Worm (Caenorhabditis elegans) whole organism, L3 larva: ENCODE measurements around the gene F53F4.16.

Source experiments
- fkh-10 ChIP-seq: sonication (generic microtip); optimal IDR thresholded peaks from 2 replicates; lab custom pipeline; 2017; ENCODE audit warnings: missing biosample characterization, missing genetic modification reagents, missing genetic modification characterization
- nhr-28 ChIP-seq: fragments of 150-350 bp; optimal IDR thresholded peaks from 2 replicates; lab custom pipeline; 2014; ENCODE audit warnings: missing biosample characterization, missing genetic modification characterization
- pha-4 ChIP-seq: fragments of 150-350 bp; optimal IDR thresholded peaks from 2 replicates; lab custom pipeline; 2014; ENCODE audit warnings: missing biosample characterization, missing genetic modification reagents, missing genetic modification characterization
- pqm-1 ChIP-seq: fragments of 150-350 bp; optimal IDR thresholded peaks from 2 replicates; lab custom pipeline; 2017; ENCODE audit warnings: missing biosample characterization, missing genetic modification characterization, inconsistent platforms
- ztf-4 ChIP-seq: fragments of 150-350 bp; optimal IDR thresholded peaks from 2 replicates; lab custom pipeline; 2014; ENCODE audit warnings: missing biosample characterization, missing genetic modification characterization

DNA sequence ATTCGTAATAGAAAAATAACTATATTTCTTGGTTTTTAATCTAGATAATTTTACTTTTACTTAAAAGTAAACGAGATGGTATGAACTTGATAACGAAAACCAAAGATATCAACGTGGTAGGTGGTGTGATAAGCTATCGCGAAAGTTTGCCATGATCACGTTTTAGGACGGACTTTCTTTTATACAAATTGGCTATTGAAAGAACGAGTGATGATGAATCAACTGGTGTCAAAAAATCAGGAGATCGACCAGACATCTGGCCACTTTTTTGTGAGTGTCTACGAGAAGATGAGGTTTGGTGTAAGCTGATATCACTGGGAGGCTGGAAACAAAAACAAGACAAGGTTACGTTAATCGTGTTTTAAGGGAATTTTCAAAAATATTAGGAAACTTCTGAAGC, 37.6 kb upstream of the F53F4.16 start:
- TF ChIP-seq ztf-4 (tag; lab: Kevin White, UChicago) (no peak), fkh-10 (GFP tag; lab: Kevin White, UChicago) (no peak), pha-4 (tag; lab: Kevin White, UChicago) (no peak), nhr-28 (tag; lab: Kevin White, UChicago) (no peak), pqm-1 (tag; lab: Kevin White, UChicago) (peak; percentile 15)
